Worm (Caenorhabditis elegans): ENCODE results near the gene sri-31.

DNA sequence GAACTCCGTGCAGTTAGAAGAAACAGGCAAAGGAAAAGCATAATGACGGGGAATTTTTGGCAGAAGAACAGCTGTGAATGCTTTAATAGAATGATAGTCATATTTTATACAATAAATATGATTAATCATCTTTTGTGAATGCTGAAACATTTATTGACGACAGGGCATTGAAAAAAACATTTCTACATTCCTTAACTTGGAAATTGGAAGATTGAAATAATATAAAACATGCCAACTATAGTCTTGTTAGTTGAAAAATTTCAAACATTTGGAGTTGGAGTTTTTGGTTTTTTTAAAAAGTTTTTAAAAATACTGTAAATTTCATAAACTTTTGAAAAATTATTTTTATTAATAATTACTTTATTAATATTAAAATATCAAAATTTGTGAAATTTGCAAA, 46.1 kb downstream of the sri-31 start, which contains the start of gene Y25C1A.14:
- TF ChIP-seq alr-1 (tag; optimal IDR thresholded peaks at IDR 0.05) (no peak), ceh-82 (tag; optimal IDR thresholded peaks at IDR 0.05) (no peak), ztf-11 (tag; optimal IDR thresholded peaks at IDR 0.05) (no peak), nhr-25 (tag; optimal IDR thresholded peaks at IDR 0.05) (no peak), lin-13 (GFP tag; optimal IDR thresholded peaks at IDR 0.05) (no peak)
